Fruit fly (Drosophila melanogaster) whole organism, embryonic: ENCODE data around the gene Aasdh.

Source experiments
- Awh ChIP-seq: fragments of 200-800 bp; sonication (Bioruptor generic); IDR thresholded peaks from 2 replicates; pipeline ENCODE4, ENCODE4 v1.3.6; 2022; ENCODE audit warnings: missing biosample characterization, missing genetic modification characterization
- CG10267 ChIP-seq: fragments of 200-800 bp; sonication (Bioruptor generic); optimal IDR thresholded peaks from 2 replicates; lab custom pipeline; 2018; ENCODE audit warnings: missing biosample characterization, mild to moderate bottlenecking, missing genetic modification characterization, moderate library complexity
- CG10366 ChIP-seq: fragments of 200-800 bp; sonication (Bioruptor generic); IDR thresholded peaks from 2 replicates; pipeline ENCODE4 v1.3.6; 2022; ENCODE audit warnings: missing biosample characterization, missing genetic modification characterization
- CG11093 ChIP-seq: fragments of 200-800 bp; sonication (Bioruptor generic); IDR thresholded peaks from 3 replicates; pipeline ENCODE4 v1.3.6; 2022; ENCODE audit warnings: missing biosample characterization, missing genetic modification characterization
- CG12391 ChIP-seq: fragments of 200-800 bp; sonication (Bioruptor generic); optimal IDR thresholded peaks from 3 replicates; lab custom pipeline; 2018; ENCODE audit warnings: missing biosample characterization, mild to moderate bottlenecking, missing genetic modification characterization, moderate library complexity
- CG13296 ChIP-seq: fragments of 200-800 bp; sonication (Bioruptor generic); optimal IDR thresholded peaks from 3 replicates; lab custom pipeline; 2018; ENCODE audit warnings: missing biosample characterization, mild to moderate bottlenecking, missing genetic modification characterization
- CG13424 ChIP-seq: fragments of 200-800 bp; sonication (Bioruptor generic); optimal IDR thresholded peaks from 2 replicates; lab custom pipeline; 2019; ENCODE audit warnings: missing biosample characterization, mild to moderate bottlenecking, missing genetic modification characterization, moderate library complexity
- CG14441 ChIP-seq: fragments of 200-800 bp; sonication (Bioruptor generic); IDR thresholded peaks from 2 replicates; pipeline ENCODE4 v1.3.6; 2022; ENCODE audit warnings: missing biosample characterization, missing genetic modification characterization
- CG1529 ChIP-seq: fragments of 200-800 bp; sonication (Bioruptor generic); optimal IDR thresholded peaks from 3 replicates; lab custom pipeline; 2018; ENCODE audit warnings: missing biosample characterization, missing genetic modification characterization
- CG15696 ChIP-seq: fragments of 200-800 bp; sonication (Bioruptor generic); optimal IDR thresholded peaks from 2 replicates; lab custom pipeline; 2019; ENCODE audit warnings: missing biosample characterization, mild to moderate bottlenecking, missing genetic modification characterization, moderate library complexity
- CG17829 ChIP-seq: fragments of 200-800 bp; optimal IDR thresholded peaks from 2 replicates; lab custom pipeline; 2019; ENCODE audit warnings: missing biosample characterization, mild to moderate bottlenecking, missing genetic modification characterization, moderate library complexity
- CG2678 ChIP-seq: fragments of 200-800 bp; sonication (Bioruptor generic); optimal IDR thresholded peaks from 3 replicates; lab custom pipeline; 2019; ENCODE audit warnings: missing biosample characterization, mild to moderate bottlenecking, missing genetic modification characterization, moderate library complexity
- CG2712 ChIP-seq: fragments of 200-800 bp; optimal IDR thresholded peaks from 3 replicates; lab custom pipeline; 2019; ENCODE audit warnings: missing biosample characterization, mild to moderate bottlenecking, missing genetic modification characterization, moderate library complexity
- CG30403 ChIP-seq: fragments of 200-800 bp; sonication (Bioruptor generic); optimal IDR thresholded peaks from 3 replicates; lab custom pipeline; 2016; ENCODE audit warnings: missing biosample characterization, missing genetic modification characterization
- CG4424 ChIP-seq: fragments of 200-800 bp; sonication (Bioruptor generic); optimal IDR thresholded peaks from 3 replicates; lab custom pipeline; 2016; ENCODE audit warnings: missing biosample characterization, missing genetic modification characterization
- CG4820 ChIP-seq: fragments of 200-800 bp; sonication (Bioruptor generic); optimal IDR thresholded peaks from 3 replicates; lab custom pipeline; 2016; ENCODE audit warnings: missing biosample characterization, missing genetic modification characterization
- CG6272 ChIP-seq: fragments of 200-800 bp; sonication (Bioruptor generic); IDR thresholded peaks from 2 replicates; pipeline ENCODE4 v1.3.6; 2022; ENCODE audit warnings: missing biosample characterization, missing genetic modification characterization
- CG6689 ChIP-seq: fragments of 200-800 bp; sonication (Bioruptor generic); IDR thresholded peaks from 2 replicates; pipeline ENCODE4 v1.3.6; 2022; ENCODE audit warnings: missing biosample characterization, missing genetic modification characterization
- CG7372 ChIP-seq: fragments of 200-800 bp; sonication (Bioruptor generic); IDR thresholded peaks from 2 replicates; pipeline ENCODE4 v1.3.6; 2022; ENCODE audit warnings: missing biosample characterization, missing genetic modification characterization
- CG7839 ChIP-seq: fragments of 200-800 bp; sonication (Bioruptor generic); optimal IDR thresholded peaks from 3 replicates; lab custom pipeline; 2018; ENCODE audit warnings: missing biosample characterization, mild to moderate bottlenecking, missing genetic modification characterization, moderate library complexity
- CG8924 ChIP-seq: fragments of 200-800 bp; optimal IDR thresholded peaks from 3 replicates; lab custom pipeline; 2019; ENCODE audit warnings: missing biosample characterization, mild to moderate bottlenecking, missing genetic modification characterization, moderate library complexity
- CG9437 ChIP-seq: fragments of 200-800 bp; sonication (Bioruptor generic); optimal IDR thresholded peaks from 2 replicates; lab custom pipeline; 2018; ENCODE audit warnings: missing biosample characterization, mild to moderate bottlenecking, missing genetic modification characterization
- CoRest ChIP-seq: fragments of 200-800 bp; sonication (Bioruptor generic); optimal IDR thresholded peaks from 3 replicates; lab custom pipeline; 2018; ENCODE audit warnings: missing biosample characterization, mild to moderate bottlenecking, missing genetic modification characterization, moderate library complexity
- D ChIP-seq, 2 experiments: fragments of 200-800 bp in 1 of 2; fragments of >200 bp in 1 of 2; sonication (Bioruptor generic) in 1 of 2; optimal IDR thresholded peaks; 2 replicates in 1 of 2; 3 replicates in 1 of 2; lab custom pipeline; 2017; ENCODE audit warnings: mild to moderate bottlenecking in 1 of 2, missing biosample characterization in 1 of 2, missing genetic modification characterization in 1 of 2, missing genetic modification reagents in 1 of 2
- H15 ChIP-seq: fragments of 200-800 bp; sonication (Bioruptor generic); IDR thresholded peaks from 3 replicates; pipeline ENCODE4 v1.3.6; 2022; ENCODE audit warnings: missing biosample characterization, missing genetic modification characterization
- Lpt ChIP-seq: fragments of >200 bp; optimal IDR thresholded peaks from 2 replicates; lab custom pipeline; 2018; ENCODE audit warnings: missing biosample characterization, missing genetic modification characterization
- MESR4 ChIP-seq: fragments of 200-800 bp; sonication (Bioruptor generic); optimal IDR thresholded peaks from 2 replicates; lab custom pipeline; 2018; ENCODE audit warnings: missing biosample characterization, mild to moderate bottlenecking, missing genetic modification characterization, moderate library complexity
- Oli ChIP-seq: fragments of 200-800 bp; sonication (Bioruptor generic); optimal IDR thresholded peaks from 2 replicates; lab custom pipeline; 2018; ENCODE audit warnings: missing biosample characterization, mild to moderate bottlenecking, missing genetic modification characterization, moderate library complexity
- Spps ChIP-seq: fragments of 200-800 bp; sonication (Bioruptor generic); optimal IDR thresholded peaks from 2 replicates; lab custom pipeline; 2018; ENCODE audit warnings: missing biosample characterization, mild to moderate bottlenecking, missing genetic modification characterization
- bbx ChIP-seq: fragments of 200-800 bp; sonication (Bioruptor generic); IDR thresholded peaks from 2 replicates; pipeline ENCODE4 v1.3.6; 2022; ENCODE audit warnings: missing biosample characterization, missing genetic modification characterization; ENCODE audit not compliant: partially characterized antibody
- dm ChIP-seq: fragments of 200-800 bp; sonication (Bioruptor generic); optimal IDR thresholded peaks from 3 replicates; lab custom pipeline; 2016; ENCODE audit warnings: missing biosample characterization, missing genetic modification characterization
- esg ChIP-seq: fragments of 200-800 bp; sonication (Bioruptor generic); conservative IDR thresholded peaks from 2 replicates; pipeline ENCODE4 v1.3.6; 2022; ENCODE audit warnings: missing biosample characterization, missing genetic modification characterization
- ewg ChIP-seq: fragments of 200-800 bp; sonication (Bioruptor generic); optimal IDR thresholded peaks from 3 replicates; lab custom pipeline; 2017; ENCODE audit warnings: mild to moderate bottlenecking, missing biosample characterization, missing genetic modification reagents, missing genetic modification characterization
- fd96Cb ChIP-seq: fragments of 200-800 bp; sonication (Bioruptor generic); optimal IDR thresholded peaks from 2 replicates; lab custom pipeline; 2018; ENCODE audit warnings: missing biosample characterization, mild to moderate bottlenecking, missing genetic modification characterization, moderate library complexity
- gem ChIP-seq: fragments of 200-800 bp; sonication (Bioruptor generic); optimal IDR thresholded peaks from 2 replicates; lab custom pipeline; 2019; ENCODE audit warnings: missing biosample characterization, mild to moderate bottlenecking, missing genetic modification characterization, moderate library complexity
- jumu ChIP-seq: fragments of 200-800 bp; sonication (Bioruptor generic); optimal IDR thresholded peaks from 3 replicates; lab custom pipeline; 2016; ENCODE audit warnings: missing biosample characterization, missing genetic modification characterization
- lola ChIP-seq, 3 experiments: fragments of >200 bp in 2 of 3; fragments of 200-800 bp in 1 of 3; sonication (Bioruptor generic) in 1 of 3; optimal IDR thresholded peaks; 2 replicates each; lab custom pipeline; 2017 to 2019; ENCODE audit warnings: missing biosample characterization in 3 of 3, missing genetic modification characterization in 3 of 3, mild to moderate bottlenecking in 1 of 3, moderate library complexity in 1 of 3
- lov ChIP-seq, 2 experiments: fragments of 200-800 bp in 1 of 2; fragments of >200 bp in 1 of 2; sonication (Bioruptor generic) in 1 of 2; IDR thresholded peaks in 1 of 2; optimal IDR thresholded peaks in 1 of 2; 2 replicates in 1 of 2; 3 replicates in 1 of 2; pipeline versions ENCODE4 v1.3.6 to Lab custom; 2017 to 2022; ENCODE audit warnings: missing biosample characterization in 1 of 2, missing genetic modification characterization in 1 of 2
- nmo ChIP-seq: fragments of 200-800 bp; sonication (Bioruptor generic); optimal IDR thresholded peaks from 2 replicates; lab custom pipeline; 2018; ENCODE audit warnings: missing biosample characterization, mild to moderate bottlenecking, missing genetic modification characterization, moderate library complexity
- nom ChIP-seq: fragments of 200-800 bp; sonication (Bioruptor generic); optimal IDR thresholded peaks from 2 replicates; lab custom pipeline; 2017; ENCODE audit warnings: missing biosample characterization, missing genetic modification characterization, mild to moderate bottlenecking, moderate library complexity, missing genetic modification reagents
- onecut ChIP-seq: fragments of 200-800 bp; sonication (Bioruptor generic); IDR thresholded peaks from 2 replicates; pipeline ENCODE4 v1.3.6; 2022; ENCODE audit warnings: missing biosample characterization, missing genetic modification characterization
- prd ChIP-seq, 3 experiments: fragments of >200 bp in 2 of 3; fragments of 200-800 bp in 1 of 3; sonication (Bioruptor generic) in 1 of 3; optimal IDR thresholded peaks in 2 of 3; IDR thresholded peaks in 1 of 3; 2 replicates in 2 of 3; 3 replicates in 1 of 3; pipeline versions ENCODE4 v1.3.6 to Lab custom; 2017 to 2022; ENCODE audit warnings: missing biosample characterization in 1 of 3, missing genetic modification characterization in 1 of 3
- pum ChIP-seq: fragments of 200-800 bp; sonication (Bioruptor generic); optimal IDR thresholded peaks from 2 replicates; lab custom pipeline; 2016; ENCODE audit warnings: missing biosample characterization, missing genetic modification characterization
- ro ChIP-seq: fragments of 200-800 bp; sonication (Bioruptor generic); IDR thresholded peaks from 2 replicates; pipeline ENCODE4 v1.3.6; 2022; ENCODE audit warnings: missing biosample characterization, missing genetic modification characterization
- sens ChIP-seq: fragments of 200-800 bp; sonication (Bioruptor generic); peaks from one replicate; lab custom pipeline; 2016; ENCODE audit warnings: missing biosample characterization, missing genetic modification characterization
- sug ChIP-seq: fragments of 200-800 bp; optimal IDR thresholded peaks from 2 replicates; lab custom pipeline; 2019; ENCODE audit warnings: missing biosample characterization, mild to moderate bottlenecking, missing genetic modification characterization, moderate library complexity
- trem ChIP-seq: fragments of 200-800 bp; optimal IDR thresholded peaks from 3 replicates; lab custom pipeline; 2019; ENCODE audit warnings: missing biosample characterization, mild to moderate bottlenecking, missing genetic modification characterization, moderate library complexity
- zen ChIP-seq: fragments of 200-800 bp; sonication (Bioruptor generic); optimal IDR thresholded peaks from 3 replicates; lab custom pipeline; 2018; ENCODE audit warnings: missing biosample characterization, mild to moderate bottlenecking, missing genetic modification characterization, moderate library complexity

Gene Aasdh

DNA sequence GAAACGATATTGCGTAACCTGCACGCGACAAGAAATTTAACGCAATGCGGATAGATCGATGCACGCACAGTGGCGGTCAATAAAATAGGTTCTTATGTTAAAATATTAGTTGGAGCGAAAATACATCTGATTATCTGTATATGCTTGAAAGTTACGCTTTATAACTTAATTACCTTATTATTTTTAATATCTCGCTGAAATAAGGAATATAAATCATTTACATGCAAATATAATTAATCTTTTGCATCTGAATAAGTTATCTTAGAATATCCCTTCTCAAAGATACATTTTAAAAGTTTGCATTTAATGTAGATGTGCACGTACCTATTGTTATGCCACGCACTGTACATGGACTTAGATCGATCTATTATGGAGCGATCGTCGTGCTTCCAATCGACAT, 22.3 kb upstream of the Aasdh start (continued):
- TF ChIP-seq jumu (GFP tag; lab: Kevin White, UChicago): no peak
- no peak for TF ChIP-seq D (optimal IDR thresholded peaks at IDR 0.05; lab: Kevin White, UChicago)
- TF ChIP-seq D (GFP tag; optimal IDR thresholded peaks at IDR 0.05; lab: Kevin White, UChicago): peak; percentile 46
- TF ChIP-seq CG4820 (GFP tag; lab: Kevin White, UChicago): peak; percentile 50
- TF ChIP-seq sug (tag; lab: Kevin White, UChicago): no peak
- TF ChIP-seq Spps (tag; lab: Kevin White, UChicago): peak; percentile 38
- no peak for TF ChIP-seq onecut
- TF ChIP-seq CG10366 (GFP tag; lab: Robert Waterston, UW): no peak
- TF ChIP-seq Awh: 0 out of 2 replicates have a peak, but pooled peaks have one; percentile 15
- TF ChIP-seq MESR4 (GFP tag; lab: Kevin White, UChicago): no peak
- TF ChIP-seq CG8924 (tag; lab: Kevin White, UChicago): peak; percentile 40
- TF ChIP-seq ewg (GFP tag; lab: Kevin White, UChicago): no peak
- no peak for TF ChIP-seq CG11093 (GFP tag; lab: Robert Waterston, UW)
- TF ChIP-seq gem (tag; lab: Kevin White, UChicago): peak; percentile 67
- TF ChIP-seq CG12391 (tag; lab: Kevin White, UChicago): peak; percentile 38
- TF ChIP-seq CG2678 (tag; lab: Kevin White, UChicago): peak; percentile 42
- no peak for TF ChIP-seq lov (optimal IDR thresholded peaks at IDR 0.05; lab: Kevin White, UChicago)
- no peak for TF ChIP-seq lov (GFP tag; IDR thresholded peaks at IDR 0.05; lab: Robert Waterston, UW)
- TF ChIP-seq CG9437 (GFP tag; lab: Kevin White, UChicago): peak; percentile 9
- no peak for TF ChIP-seq CG7372 (GFP tag; lab: Robert Waterston, UW)
- no peak for TF ChIP-seq CG6272 (GFP tag; lab: Robert Waterston, UW)
- peak; percentile 60 for TF ChIP-seq zen (tag; lab: Kevin White, UChicago)
- peak; percentile 72 for TF ChIP-seq CG2712 (tag; lab: Kevin White, UChicago)
- TF ChIP-seq CG7839 (tag; lab: Kevin White, UChicago): peak; percentile 48
- peak; percentile 32 for TF ChIP-seq CoRest
- TF ChIP-seq ro (GFP tag; lab: Robert Waterston, UW): no peak
- TF ChIP-seq lola (GFP tag; optimal IDR thresholded peaks at IDR 0.05; lab: Kevin White, UChicago): peak in 1 of 3 experiments; percentile 74
- TF ChIP-seq dm: no peak
- TF ChIP-seq CG10267 (tag; lab: Kevin White, UChicago): peak; percentile 41
- TF ChIP-seq fd96Cb (tag; lab: Kevin White, UChicago): peak; percentile 58
- TF ChIP-seq CG14441 (GFP tag; lab: Robert Waterston, UW): no peak
- peak; percentile 74 for TF ChIP-seq nmo (GFP tag; lab: Kevin White, UChicago)
- peak; percentile 44 for TF ChIP-seq Oli (tag; lab: Kevin White, UChicago)
- peak; percentile 64 for TF ChIP-seq CG17829 (tag; lab: Kevin White, UChicago)
- TF ChIP-seq nom (GFP tag; lab: Kevin White, UChicago): peak; percentile 14
- TF ChIP-seq CG4424: peak; percentile 44
- TF ChIP-seq trem (tag; lab: Kevin White, UChicago): peak; percentile 49
- peak; percentile 31 for TF ChIP-seq CG13424 (tag; lab: Kevin White, UChicago)
- TF ChIP-seq H15 (GFP tag; lab: Robert Waterston, UW): no peak
- TF ChIP-seq CG1529 (GFP tag; lab: Kevin White, UChicago): peak; percentile 10
- TF ChIP-seq CG30403 (GFP tag; lab: Kevin White, UChicago): peak; percentile 29
- no peak for TF ChIP-seq CG13296 (GFP tag; lab: Kevin White, UChicago)
- TF ChIP-seq Lpt (GFP tag; lab: Kevin White, UChicago): no peak
- TF ChIP-seq CG15696: peak; percentile 57
- no peak for TF ChIP-seq pum (GFP tag; lab: Kevin White, UChicago)
- TF ChIP-seq esg (GFP tag; lab: Robert Waterston, UW): 0 out of 2 replicates have a peak, but pooled peaks have one; percentile 19
- TF ChIP-seq sens (GFP tag; lab: Kevin White, UChicago): peak; percentile 84
- TF ChIP-seq CG6689 (GFP tag; lab: Robert Waterston, UW): peak; percentile 62
- no peak for TF ChIP-seq bbx
- TF ChIP-seq prd (optimal IDR thresholded peaks at IDR 0.05; lab: Kevin White, UChicago): no peak
- TF ChIP-seq prd (GFP tag; IDR thresholded peaks at IDR 0.05; lab: Robert Waterston, UW): peak; percentile 61; the same call in 2 of the 3 replicates
- TF ChIP-seq, all 482 proteins: peak for 79
